Fruit fly (Drosophila melanogaster) whole organism, embryonic: ENCODE measurements around the gene kirre.

Source experiments
- Atf6 ChIP-seq: fragments of 200-800 bp; sonication (Bioruptor generic); IDR thresholded peaks from 2 replicates; pipeline ENCODE4 v1.3.6; 2022; ENCODE audit warnings: missing biosample characterization, missing genetic modification characterization
- CG11398 ChIP-seq: fragments of 200-800 bp; sonication (Bioruptor generic); optimal IDR thresholded peaks from 2 replicates; lab custom pipeline; 2016; ENCODE audit warnings: missing biosample characterization, missing genetic modification characterization
- CG11504 ChIP-seq: fragments of 200-800 bp; sonication (Bioruptor generic); optimal IDR thresholded peaks from 3 replicates; lab custom pipeline; 2019; ENCODE audit warnings: missing biosample characterization, mild to moderate bottlenecking, missing genetic modification characterization, moderate library complexity
- CG12299 ChIP-seq: fragments of 200-800 bp; sonication (Bioruptor generic); optimal IDR thresholded peaks from 2 replicates; lab custom pipeline; 2018; ENCODE audit warnings: missing biosample characterization, mild to moderate bottlenecking, missing genetic modification characterization
- CG12769 ChIP-seq: fragments of 200-800 bp; sonication (Bioruptor generic); optimal IDR thresholded peaks from 2 replicates; lab custom pipeline; 2019; ENCODE audit warnings: missing biosample characterization, mild to moderate bottlenecking, missing genetic modification characterization, moderate library complexity
- CG13296 ChIP-seq: fragments of 200-800 bp; sonication (Bioruptor generic); optimal IDR thresholded peaks from 3 replicates; lab custom pipeline; 2018; ENCODE audit warnings: missing biosample characterization, mild to moderate bottlenecking, missing genetic modification characterization
- CG13624 ChIP-seq: fragments of 200-800 bp; sonication (Bioruptor generic); optimal IDR thresholded peaks from 2 replicates; lab custom pipeline; 2016; ENCODE audit warnings: missing biosample characterization, missing genetic modification characterization
- CG14050 ChIP-seq: fragments of 200-800 bp; sonication (Bioruptor generic); IDR thresholded peaks from 3 replicates; pipeline ENCODE4 v1.3.6; 2022; ENCODE audit warnings: missing biosample characterization, missing genetic modification characterization
- CG1529 ChIP-seq: fragments of 200-800 bp; sonication (Bioruptor generic); optimal IDR thresholded peaks from 3 replicates; lab custom pipeline; 2018; ENCODE audit warnings: missing biosample characterization, missing genetic modification characterization
- CG17568 ChIP-seq: fragments of 200-800 bp; sonication (Bioruptor generic); optimal IDR thresholded peaks from 2 replicates; lab custom pipeline; 2018; ENCODE audit warnings: missing biosample characterization, mild to moderate bottlenecking, missing genetic modification characterization, moderate library complexity
- CG2678 ChIP-seq: fragments of 200-800 bp; sonication (Bioruptor generic); optimal IDR thresholded peaks from 3 replicates; lab custom pipeline; 2019; ENCODE audit warnings: missing biosample characterization, mild to moderate bottlenecking, missing genetic modification characterization, moderate library complexity
- CG30431 ChIP-seq: fragments of 200-800 bp; sonication (Bioruptor generic); optimal IDR thresholded peaks from 2 replicates; lab custom pipeline; 2017; ENCODE audit warnings: missing biosample characterization, missing genetic modification characterization
- CG32772 ChIP-seq: fragments of 200-800 bp; sonication (Bioruptor generic); IDR thresholded peaks from 2 replicates; pipeline ENCODE4 v1.3.6; 2022; ENCODE audit warnings: missing biosample characterization, missing genetic modification characterization
- CG34422 ChIP-seq: fragments of 200-800 bp; sonication (Bioruptor generic); IDR thresholded peaks from 3 replicates; pipeline ENCODE4 v1.3.6; 2022; ENCODE audit warnings: missing biosample characterization, missing genetic modification characterization
- CG5245 ChIP-seq: fragments of 200-800 bp; sonication (Bioruptor generic); optimal IDR thresholded peaks from 3 replicates; lab custom pipeline; 2016; ENCODE audit warnings: missing biosample characterization, missing genetic modification characterization
- CG7271 ChIP-seq: fragments of 200-800 bp; sonication (Bioruptor generic); optimal IDR thresholded peaks from 2 replicates; lab custom pipeline; 2018; ENCODE audit warnings: missing biosample characterization, mild to moderate bottlenecking, missing genetic modification characterization, moderate library complexity
- CG9932 ChIP-seq: fragments of 200-800 bp; sonication (Bioruptor generic); IDR thresholded peaks from 2 replicates; pipeline ENCODE4 v1.3.6; 2022; ENCODE audit warnings: missing biosample characterization, missing genetic modification characterization
- CkIIα-i1 ChIP-seq: fragments of 200-800 bp; sonication (Bioruptor generic); IDR thresholded peaks from 2 replicates; pipeline ENCODE4 v1.3.6; 2022; ENCODE audit warnings: missing biosample characterization, missing genetic modification characterization
- CoRest ChIP-seq: fragments of 200-800 bp; sonication (Bioruptor generic); optimal IDR thresholded peaks from 3 replicates; lab custom pipeline; 2018; ENCODE audit warnings: missing biosample characterization, mild to moderate bottlenecking, missing genetic modification characterization, moderate library complexity
- D ChIP-seq, 2 experiments: fragments of 200-800 bp in 1 of 2; fragments of >200 bp in 1 of 2; sonication (Bioruptor generic) in 1 of 2; optimal IDR thresholded peaks; 2 replicates in 1 of 2; 3 replicates in 1 of 2; lab custom pipeline; 2017; ENCODE audit warnings: mild to moderate bottlenecking in 1 of 2, missing biosample characterization in 1 of 2, missing genetic modification characterization in 1 of 2, missing genetic modification reagents in 1 of 2
- D19B ChIP-seq: fragments of 200-800 bp; sonication (Bioruptor generic); optimal IDR thresholded peaks from 2 replicates; lab custom pipeline; 2017; ENCODE audit warnings: missing biosample characterization, mild to moderate bottlenecking, missing genetic modification characterization
- Doc3 ChIP-seq: fragments of 200-800 bp; sonication (Bioruptor generic); IDR thresholded peaks from 3 replicates; pipeline ENCODE4 v1.3.6; 2022; ENCODE audit warnings: missing biosample characterization, missing genetic modification characterization; ENCODE audit not compliant: partially characterized antibody
- HLHmδ ChIP-seq: fragments of 200-800 bp; sonication (Bioruptor generic); optimal IDR thresholded peaks from 2 replicates; lab custom pipeline; 2018; ENCODE audit warnings: missing biosample characterization, mild to moderate bottlenecking, missing genetic modification characterization, moderate library complexity
- HmgD ChIP-seq: fragments of 200-800 bp; sonication (Bioruptor generic); optimal IDR thresholded peaks from 3 replicates; lab custom pipeline; 2016; ENCODE audit warnings: missing biosample characterization, missing genetic modification characterization
- Meics ChIP-seq: fragments of 200-800 bp; sonication (Bioruptor generic); optimal IDR thresholded peaks from 2 replicates; lab custom pipeline; 2017; ENCODE audit warnings: missing biosample characterization, mild to moderate bottlenecking, missing genetic modification characterization
- Nf-YB ChIP-seq: fragments of 200-800 bp; sonication (Bioruptor generic); optimal IDR thresholded peaks from 3 replicates; lab custom pipeline; 2019; ENCODE audit warnings: missing biosample characterization, mild to moderate bottlenecking, missing genetic modification characterization, moderate library complexity
- Ptx1 ChIP-seq: fragments of 200-800 bp; sonication (Bioruptor generic); IDR thresholded peaks from 2 replicates; pipeline ENCODE4 v1.3.6; 2022; ENCODE audit warnings: missing biosample characterization, missing genetic modification characterization
- al ChIP-seq: fragments of 200-800 bp; sonication (Bioruptor generic); IDR thresholded peaks from 2 replicates; pipeline ENCODE4 v1.3.6; 2022; ENCODE audit warnings: missing biosample characterization, missing genetic modification characterization
- amos ChIP-seq: fragments of 200-800 bp; sonication (Bioruptor generic); IDR thresholded peaks from 2 replicates; pipeline ENCODE4 v1.3.6; 2022; ENCODE audit warnings: missing biosample characterization, missing genetic modification characterization; ENCODE audit not compliant: partially characterized antibody
- ap ChIP-seq: fragments of 200-800 bp; sonication (Bioruptor generic); IDR thresholded peaks from 2 replicates; pipeline ENCODE4 v1.3.6; 2022; ENCODE audit warnings: missing biosample characterization, missing genetic modification characterization
- caup ChIP-seq: fragments of 200-800 bp; sonication (Bioruptor generic); optimal IDR thresholded peaks from 3 replicates; lab custom pipeline; 2017; ENCODE audit warnings: missing biosample characterization, mild to moderate bottlenecking, missing genetic modification characterization, moderate library complexity; ENCODE audit not compliant: severe bottlenecking
- chif ChIP-seq, 2 experiments: fragments of 200-800 bp; sonication (Bioruptor generic); optimal IDR thresholded peaks; 3 replicates each; lab custom pipeline; 2016; ENCODE audit warnings: missing biosample characterization in 2 of 2, missing genetic modification characterization in 2 of 2
- ftz-f1 ChIP-seq: fragments of 200-800 bp; sonication (Bioruptor generic); optimal IDR thresholded peaks from 2 replicates; lab custom pipeline; 2016; ENCODE audit warnings: missing biosample characterization, missing genetic modification characterization
- insv ChIP-seq, 2 experiments: fragments of 200-800 bp; sonication (Bioruptor generic); optimal IDR thresholded peaks; 3 replicates each; lab custom pipeline; 2016 to 2018; ENCODE audit warnings: missing biosample characterization in 2 of 2, missing genetic modification characterization in 2 of 2
- kay ChIP-seq: fragments of 200-800 bp; sonication (Bioruptor generic); optimal IDR thresholded peaks from 2 replicates; lab custom pipeline; 2016; ENCODE audit warnings: missing biosample characterization, missing genetic modification characterization
- ken ChIP-seq: fragments of 200-800 bp; sonication (Bioruptor generic); IDR thresholded peaks from 3 replicates; pipeline ENCODE4 v1.3.6; 2022; ENCODE audit warnings: missing biosample characterization, missing genetic modification characterization
- kni ChIP-seq: fragments of 200-800 bp; sonication (Bioruptor generic); optimal IDR thresholded peaks from 3 replicates; lab custom pipeline; 2017; ENCODE audit warnings: mild to moderate bottlenecking, missing biosample characterization, missing genetic modification reagents, missing genetic modification characterization
- mld ChIP-seq: fragments of 200-800 bp; sonication (Bioruptor generic); IDR thresholded peaks from 3 replicates; pipeline ENCODE4 v1.3.6; 2022; ENCODE audit warnings: missing biosample characterization, missing genetic modification characterization; ENCODE audit not compliant: partially characterized antibody
- prd ChIP-seq, 3 experiments: fragments of >200 bp in 2 of 3; fragments of 200-800 bp in 1 of 3; sonication (Bioruptor generic) in 1 of 3; optimal IDR thresholded peaks in 2 of 3; IDR thresholded peaks in 1 of 3; 2 replicates in 2 of 3; 3 replicates in 1 of 3; pipeline versions ENCODE4 v1.3.6 to Lab custom; 2017 to 2022; ENCODE audit warnings: missing biosample characterization in 1 of 3, missing genetic modification characterization in 1 of 3
- run ChIP-seq: fragments of 200-800 bp; sonication (Bioruptor generic); optimal IDR thresholded peaks from 3 replicates; lab custom pipeline; 2018; ENCODE audit warnings: missing biosample characterization, mild to moderate bottlenecking, missing genetic modification characterization
- salm ChIP-seq: fragments of 200-800 bp; sonication (Bioruptor generic); optimal IDR thresholded peaks from 2 replicates; lab custom pipeline; 2018; ENCODE audit warnings: missing biosample characterization, mild to moderate bottlenecking, missing genetic modification characterization
- sens ChIP-seq: fragments of 200-800 bp; sonication (Bioruptor generic); peaks from one replicate; lab custom pipeline; 2016; ENCODE audit warnings: missing biosample characterization, missing genetic modification characterization
- sens-2 ChIP-seq: fragments of 200-800 bp; sonication (Bioruptor generic); IDR thresholded peaks from 2 replicates; pipeline ENCODE4 v1.3.6; 2022; ENCODE audit warnings: missing biosample characterization, missing genetic modification characterization
- shn ChIP-seq: fragments of 200-800 bp; sonication (Bioruptor generic); optimal IDR thresholded peaks from 3 replicates; lab custom pipeline; 2016; ENCODE audit warnings: missing biosample characterization, missing genetic modification characterization
- tio ChIP-seq: fragments of 200-800 bp; sonication (Bioruptor generic); optimal IDR thresholded peaks from 2 replicates; lab custom pipeline; 2017; ENCODE audit warnings: missing biosample characterization, missing genetic modification characterization, inconsistent platforms
- tna ChIP-seq: fragments of 200-800 bp; sonication (Bioruptor generic); IDR thresholded peaks from 2 replicates; pipeline ENCODE4 v1.3.6; 2022; ENCODE audit warnings: missing biosample characterization, missing genetic modification characterization; ENCODE audit not compliant: partially characterized antibody
- zfh2 ChIP-seq: fragments of 200-800 bp; sonication (Bioruptor generic); optimal IDR thresholded peaks from 2 replicates; lab custom pipeline; 2016; ENCODE audit warnings: missing biosample characterization, missing genetic modification characterization

kirre gene

dm6 chrX:3134383-3135101 lies 394.4 kb downstream of the kirre start, which contains the start of gene N (continued):
- TF ChIP-seq CG13296 (GFP tag; lab: Kevin White, UChicago) (no peak), insv (GFP tag; optimal IDR thresholded peaks at IDR 0.05; lab: Kevin White, UChicago) (peak in 1 of 2 experiments; percentile 67), CG32772 (GFP tag; lab: Robert Waterston, UW) (peak; percentile 41; the same call in 1 of the 2 replicates), CkIIα-i1 (no peak), CG9932 (GFP tag; lab: Robert Waterston, UW) (peak; percentile 66), run (tag; lab: Kevin White, UChicago) (no peak), Nf-YB (GFP tag; lab: Kevin White, UChicago) (peak; percentile 40), CG5245 (GFP tag; lab: Kevin White, UChicago) (peak; percentile 11), CG12299 (tag; lab: Kevin White, UChicago) (peak; percentile 34), Doc3 (peak; percentile 22; the same call in 1 of the 3 replicates), amos (GFP tag; lab: Robert Waterston, UW) (peak; percentile 79), salm (tag; lab: Kevin White, UChicago) (peak; percentile 8), kni (GFP tag; lab: Kevin White, UChicago) (peak; percentile 36), CoRest (tag; lab: Kevin White, UChicago) (peak; percentile 47), CG30431 (GFP tag; lab: Kevin White, UChicago) (no peak), al (GFP tag; lab: Robert Waterston, UW) (peak; percentile 46; the same call in 1 of the 2 replicates), D (optimal IDR thresholded peaks at IDR 0.05; lab: Kevin White, UChicago) (peak; percentile 25), D (GFP tag; optimal IDR thresholded peaks at IDR 0.05; lab: Kevin White, UChicago) (peak; percentile 3), ken (GFP tag; lab: Robert Waterston, UW) (peak; percentile 46; the same call in 1 of the 3 replicates), zfh2 (peak; percentile 29), tna (GFP tag; lab: Robert Waterston, UW) (peak; percentile 28; the same call in 1 of the 2 replicates), D19B (GFP tag; lab: Kevin White, UChicago) (no peak), shn (GFP tag; lab: Kevin White, UChicago) (no peak), CG2678 (peak; percentile 41), CG11504 (tag; lab: Kevin White, UChicago) (peak; percentile 53), chif (GFP tag; optimal IDR thresholded peaks at IDR 0.05; lab: Kevin White, UChicago) (peak in 1 of 2 experiments; percentile 35), CG11398 (GFP tag; lab: Kevin White, UChicago) (peak; percentile 39), tio (GFP tag; lab: Kevin White, UChicago) (peak; percentile 8), sens-2 (no peak), mld (no peak), HmgD (peak; percentile 61), Ptx1 (peak; percentile 62), CG12769 (peak; percentile 68), CG7271 (peak; percentile 41), caup (GFP tag; lab: Kevin White, UChicago) (peak; percentile 43), HLHmδ (GFP tag; lab: Kevin White, UChicago) (peak; percentile 71), prd (optimal IDR thresholded peaks at IDR 0.05; lab: Kevin White, UChicago) (no peak), prd (GFP tag; IDR thresholded peaks at IDR 0.05; lab: Robert Waterston, UW) (peak; percentile 38; the same call in 2 of the 3 replicates), Meics (peak; percentile 7), CG1529 (GFP tag; lab: Kevin White, UChicago) (peak; percentile 43), ap (0 out of 2 replicates have a peak, but pooled peaks have one; percentile 22), sens (GFP tag; lab: Kevin White, UChicago) (peak; percentile 88), CG14050 (no peak), kay (GFP tag; lab: Kevin White, UChicago) (no peak), CG34422 (peak; percentile 58; the same call in 1 of the 3 replicates), CG13624 (GFP tag; lab: Kevin White, UChicago) (peak; percentile 64), ftz-f1 (peak; percentile 40), CG17568 (GFP tag; lab: Kevin White, UChicago) (peak; percentile 29), Atf6 (GFP tag; lab: Robert Waterston, UW) (peak; percentile 59)
